Worm (Caenorhabditis elegans) whole organism, mixed stage, embryonic: ENCODE measurements around the gene srz-32.

Source experiments
- blmp-1 ChIP-seq: fragments of 150-350 bp; optimal IDR thresholded peaks from 2 replicates; lab custom pipeline; 2014; ENCODE audit warnings: missing biosample characterization, missing genetic modification characterization
- elt-3 ChIP-seq: fragments of 150-350 bp; optimal IDR thresholded peaks from 2 replicates; lab custom pipeline; 2014; ENCODE audit warnings: missing biosample characterization, missing genetic modification characterization
- mep-1 ChIP-seq: fragments of 150-350 bp; optimal IDR thresholded peaks from 2 replicates; lab custom pipeline; 2017; ENCODE audit warnings: missing biosample characterization, missing genetic modification reagents, missing genetic modification characterization, inconsistent platforms
- nhr-12 ChIP-seq: fragments of 150-350 bp; optimal IDR thresholded peaks from 2 replicates; lab custom pipeline; 2014; ENCODE audit warnings: missing biosample characterization, missing genetic modification characterization
- nhr-237 ChIP-seq: fragments of 150-350 bp; optimal IDR thresholded peaks from 2 replicates; lab custom pipeline; 2014; ENCODE audit warnings: missing biosample characterization, missing genetic modification characterization
- unc-39 ChIP-seq: fragments of 150-350 bp; optimal IDR thresholded peaks from 2 replicates; lab custom pipeline; 2014; ENCODE audit warnings: missing biosample characterization, missing genetic modification characterization
- unc-62 ChIP-seq: fragments of 150-350 bp; optimal IDR thresholded peaks from 2 replicates; lab custom pipeline; 2014; ENCODE audit warnings: missing biosample characterization, missing genetic modification reagents, missing genetic modification characterization

DNA sequence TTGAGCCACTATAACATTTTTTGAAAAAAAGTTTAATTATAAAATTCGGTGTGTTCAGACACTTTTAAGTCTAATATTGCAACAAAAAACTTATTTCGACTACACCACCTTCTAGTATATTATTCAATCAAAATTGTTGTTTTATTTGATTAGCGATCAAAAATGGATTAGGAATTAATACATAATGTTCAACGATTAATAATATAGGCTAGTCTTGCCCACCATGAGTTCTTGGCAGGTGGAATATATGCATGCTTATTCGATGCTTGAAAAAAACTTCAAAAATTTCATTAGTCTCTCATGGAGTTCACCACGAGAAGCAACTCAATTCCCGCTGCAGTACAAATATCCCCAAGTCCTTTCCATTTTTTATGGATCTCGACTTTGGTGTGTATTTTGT lies at the start of gene srz-32:
- TF ChIP-seq nhr-12 (no peak), elt-3 (tag; lab: Kevin White, UChicago) (no peak), unc-62 (GFP tag; lab: Kevin White, UChicago) (no peak), nhr-237 (tag; lab: Kevin White, UChicago) (no peak), unc-39 (tag; lab: Kevin White, UChicago) (no peak), blmp-1 (tag; lab: Kevin White, UChicago) (no peak), mep-1 (tag; lab: Kevin White, UChicago) (no peak)
